Worm (Caenorhabditis elegans) whole organism, midembryonic: Measurements from ENCODE around the gene srx-131.

Experiments
- flt-1 ChIP-seq: fragments of 200-800 bp; sonication (Bioruptor generic); IDR thresholded peaks from 2 replicates; pipeline ENCODE4 v1.3.6; 2022; ENCODE audit warnings: missing genetic modification characterization, missing compliant biosample characterization
- klf-2 ChIP-seq: fragments of 200-800 bp; sonication (Bioruptor generic); conservative IDR thresholded peaks from 2 replicates; pipeline ENCODE4 v1.3.6; 2022; ENCODE audit warnings: missing genetic modification reagents, missing genetic modification characterization, missing compliant biosample characterization

DNA sequence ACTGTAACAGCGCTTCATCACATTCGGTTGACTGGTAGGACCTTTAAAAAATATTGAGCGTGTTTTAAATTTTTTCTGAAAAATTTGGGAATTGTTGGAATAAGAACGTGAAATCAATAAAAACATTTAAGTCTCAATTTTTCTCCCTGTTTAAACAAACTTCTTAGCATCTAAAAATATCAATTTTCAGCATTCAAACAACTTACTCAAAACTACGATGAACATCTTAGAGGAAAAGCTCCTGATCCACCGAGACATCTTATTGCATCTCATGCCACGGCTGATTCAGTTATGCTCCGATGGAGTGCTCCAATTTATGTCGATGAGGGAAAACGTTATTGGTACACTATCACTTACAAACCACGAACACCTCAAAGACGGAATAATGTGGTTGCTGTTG is 46.0 kb upstream of the srx-131 start:
- TF ChIP-seq flt-1 (GFP tag; lab: Robert Waterston, UW) (no peak), klf-2 (no peak)
